Worm (Caenorhabditis elegans): ENCODE measurements around the gene Y13C8A.1.
A peak's percentile ranks its signal among the peaks of the same experiment; 100 is the strongest.

Y13C8A.1 gene

DNA sequence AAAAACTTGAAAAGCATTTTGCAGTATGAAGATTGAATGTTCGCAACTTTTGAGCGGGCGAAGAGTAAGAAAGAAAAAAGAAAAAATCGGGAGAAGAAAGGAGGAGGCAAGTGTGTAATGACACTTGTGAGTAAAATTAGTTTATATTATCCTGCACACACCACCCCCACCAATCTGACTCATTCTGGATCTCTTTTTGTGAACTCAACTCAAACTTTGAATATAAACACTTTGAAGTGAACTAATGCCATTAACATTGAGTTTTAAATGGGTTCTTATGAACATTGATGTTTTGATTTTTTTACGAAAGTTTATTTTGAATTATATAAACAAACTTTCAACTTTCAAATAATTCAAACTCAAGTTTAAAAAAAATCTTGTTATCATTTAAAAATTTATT is 38.6 kb upstream of the Y13C8A.1 start, which contains the start of gene F41G4.8:
Gene F41G4.8 (minus strand): TSS at position 101 of the 400 bp plus-strand sequence.
- TF ChIP-seq lsy-27 (tag; optimal IDR thresholded peaks at IDR 0.05; ENCODE audit: borderline replicate concordance, insufficient read depth) (no peak), ama-1 (optimal IDR thresholded peaks at IDR 0.05) (no peak), ama-1 (GFP tag; optimal IDR thresholded peaks at IDR 0.05) (no peak), K11D2.4 (GFP tag; IDR thresholded peaks at IDR 0.05) (no peak), madf-10 (tag; optimal IDR thresholded peaks at IDR 0.05) (no peak), F57C9.4 (tag; optimal IDR thresholded peaks at IDR 0.05) (no peak), unc-130 (GFP tag; optimal IDR thresholded peaks at IDR 0.05) (no peak), ceh-27 (GFP tag; optimal IDR thresholded peaks at IDR 0.05) (no peak), lin-35 (GFP tag; optimal IDR thresholded peaks at IDR 0.05) (no peak)

DNA sequence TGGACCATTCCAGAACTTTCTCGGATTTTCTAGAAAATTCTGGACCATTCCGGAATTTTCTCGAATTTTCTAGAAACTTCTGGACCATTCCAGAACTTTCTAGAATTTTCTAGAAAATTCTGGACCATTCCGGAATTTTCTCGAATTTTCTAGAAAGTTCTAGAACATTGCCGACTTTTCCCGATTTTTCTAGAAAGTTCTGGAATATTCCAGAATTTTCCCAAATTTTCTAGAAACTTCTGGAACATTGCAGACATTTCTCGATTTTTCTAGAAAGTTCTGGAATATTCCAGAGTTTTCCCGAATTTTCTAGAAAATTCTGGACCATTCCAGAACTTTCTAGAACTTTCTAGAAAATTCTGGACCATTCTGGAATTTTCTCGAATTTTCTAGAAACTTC is 32.2 kb upstream of the Y13C8A.1 start:
- TF ChIP-seq egrh-3 (GFP tag; IDR thresholded peaks at IDR 0.05) (peak; percentile 63), hsf-1 (GFP tag; IDR thresholded peaks at IDR 0.05) (peak; percentile 97), dox-1 (GFP tag; IDR thresholded peaks at IDR 0.05) (peak; percentile 71), nfyb-1 (GFP tag; IDR thresholded peaks at IDR 0.05) (0 out of 2 replicates have a peak, but pooled peaks have one; percentile 26)

ce11 chrX:16859956-16860446 is 23.5 kb upstream of the Y13C8A.1 start, which contains the start of gene T20F7.3:
Gene T20F7.3, plus strand, starts transcription at chrX:16860396.
- TF ChIP-seq nhr-80 (tag; optimal IDR thresholded peaks at IDR 0.05) = peak; percentile 65
- no peak for TF ChIP-seq F49E8.2 (tag; optimal IDR thresholded peaks at IDR 0.05; ENCODE audit: insufficient read depth)

- TF ChIP-seq B0261.1 (tag; optimal IDR thresholded peaks at IDR 0.05) = no peak
- no peak for TF ChIP-seq F33H1.4 (GFP tag; IDR thresholded peaks at IDR 0.05)
- TF ChIP-seq T26A5.8 (tag; optimal IDR thresholded peaks at IDR 0.05) = no peak
- TF ChIP-seq tbx-9 (tag; optimal IDR thresholded peaks at IDR 0.05; ENCODE audit: borderline replicate concordance) = no peak
- TF ChIP-seq sea-2 (GFP tag; IDR thresholded peaks at IDR 0.05) = no peak
- no peak for TF ChIP-seq hrde-1 (tag; optimal IDR thresholded peaks at IDR 0.05; ENCODE audit: borderline replicate concordance)
- no peak for TF ChIP-seq sdz-38 (tag; optimal IDR thresholded peaks at IDR 0.05)
- no peak for TF ChIP-seq F23B12.7 (tag; optimal IDR thresholded peaks at IDR 0.05; ENCODE audit: insufficient read depth)
- no peak for TF ChIP-seq nfyb-1 (GFP tag; IDR thresholded peaks at IDR 0.05)
- TF ChIP-seq lin-26 (GFP tag; IDR thresholded peaks at IDR 0.05) = no peak
- TF ChIP-seq zfh-2 (GFP tag; conservative IDR thresholded peaks at IDR 0.05) = no peak
- no peak for TF ChIP-seq Y53F4B.3 (GFP tag; IDR thresholded peaks at IDR 0.05)
- no peak for TF ChIP-seq Y56A3A.18 (GFP tag; IDR thresholded peaks at IDR 0.05)
- TF ChIP-seq ceh-79 (tag; optimal IDR thresholded peaks at IDR 0.05) = no peak
These were observed 20.2 kb upstream of the Y13C8A.1 start for ce11 chrX:16863320-16863719.

ce11 chrX:16865016-16865415 is 18.5 kb upstream of the Y13C8A.1 start:
- no peak for TF ChIP-seq madf-8 (GFP tag; conservative IDR thresholded peaks at IDR 0.05)
- peak; percentile 50 for TF ChIP-seq nhr-80 (tag; optimal IDR thresholded peaks at IDR 0.05)
- TF ChIP-seq madf-3 (GFP tag; IDR thresholded peaks at IDR 0.05) = no peak

- TF ChIP-seq bed-2 (GFP tag; IDR thresholded peaks at IDR 0.05) (no peak), B0261.1 (tag; optimal IDR thresholded peaks at IDR 0.05) (no peak), F10E7.11 (tag; optimal IDR thresholded peaks at IDR 0.05) (no peak), dpl-1 (GFP tag; optimal IDR thresholded peaks at IDR 0.05) (no peak), K11D2.4 (GFP tag; IDR thresholded peaks at IDR 0.05) (no peak), nfyb-1 (GFP tag; IDR thresholded peaks at IDR 0.05) (no peak), unc-62 (GFP tag; optimal IDR thresholded peaks at IDR 0.05) (no peak), ceh-100 (GFP tag; IDR thresholded peaks at IDR 0.05) (no peak), hlh-12 (tag; optimal IDR thresholded peaks at IDR 0.05) (no peak), Y56A3A.18 (GFP tag; IDR thresholded peaks at IDR 0.05) (no peak), hmg-20 (GFP tag; IDR thresholded peaks at IDR 0.05) (no peak), snpc-4 (GFP tag; optimal IDR thresholded peaks at IDR 0.05) (no peak), snpc-4 (tag; optimal IDR thresholded peaks at IDR 0.05) (no peak), D2030.7 (GFP tag; IDR thresholded peaks at IDR 0.05) (no peak), die-1 (tag; optimal IDR thresholded peaks at IDR 0.05) (no peak)
These were observed 17.9 kb upstream of the Y13C8A.1 start for ce11 chrX:16865675-16866074.
